Worm (Caenorhabditis elegans): ENCODE measurements around the gene suds-3.

Gene suds-3

ce11 chrV:9978425-9978824 lies 47.6 kb downstream of the suds-3 start (continued):
- no peak for TF ChIP-seq T07F8.4 (tag; optimal IDR thresholded peaks at IDR 0.05)
- no peak for TF ChIP-seq lin-40 (tag; optimal IDR thresholded peaks at IDR 0.05)
- TF ChIP-seq him-1 (tag; optimal IDR thresholded peaks at IDR 0.05): no peak
- peak; percentile 23 for TF ChIP-seq die-1 (tag; optimal IDR thresholded peaks at IDR 0.05)
- TF ChIP-seq athp-1 (tag; optimal IDR thresholded peaks at IDR 0.05): peak; percentile 33
- no peak for TF ChIP-seq lsy-27 (tag; optimal IDR thresholded peaks at IDR 0.05; ENCODE audit: borderline replicate concordance, insufficient read depth)
- no peak for TF ChIP-seq ztf-26 (tag; optimal IDR thresholded peaks at IDR 0.05)
- TF ChIP-seq unc-130 (GFP tag; optimal IDR thresholded peaks at IDR 0.05): no peak
- no peak for TF ChIP-seq mel-28 (tag; optimal IDR thresholded peaks at IDR 0.05; ENCODE audit: borderline replicate concordance)
- no peak for TF ChIP-seq hmg-20 (GFP tag; IDR thresholded peaks at IDR 0.05)
- TF ChIP-seq mcd-1 (GFP tag; IDR thresholded peaks at IDR 0.05): peak; percentile 38; the same call in 1 of the 2 replicates
- TF ChIP-seq pbrm-1 (GFP tag; IDR thresholded peaks at IDR 0.05): peak; percentile 58; the same call in 1 of the 2 replicates
- no peak for TF ChIP-seq nhr-179 (tag; optimal IDR thresholded peaks at IDR 0.05)
- TF ChIP-seq ceh-79 (tag; optimal IDR thresholded peaks at IDR 0.05): no peak
- peak; percentile 20 for TF ChIP-seq tbp1 (GFP tag; optimal IDR thresholded peaks at IDR 0.05)
- no peak for TF ChIP-seq aptf-2 (GFP tag; conservative IDR thresholded peaks at IDR 0.05)
- TF ChIP-seq ets-4 (GFP tag; optimal IDR thresholded peaks at IDR 0.05): no peak
- no peak for TF ChIP-seq unc-62 (GFP tag; optimal IDR thresholded peaks at IDR 0.05)
- TF ChIP-seq snpc-4 (GFP tag; optimal IDR thresholded peaks at IDR 0.05): no peak
- TF ChIP-seq snpc-4 (tag; optimal IDR thresholded peaks at IDR 0.05): peak in 2 of 4 experiments; percentile 24 to 26
- TF ChIP-seq lir-1 (GFP tag; conservative IDR thresholded peaks at IDR 0.05): no peak
- no peak for TF ChIP-seq ama-1 (optimal IDR thresholded peaks at IDR 0.05)
- TF ChIP-seq ama-1 (GFP tag; optimal IDR thresholded peaks at IDR 0.05): no peak
- TF ChIP-seq ccch-3 (GFP tag; optimal IDR thresholded peaks at IDR 0.05): no peak
- no peak for TF ChIP-seq Y67H2A.10 (GFP tag; conservative IDR thresholded peaks at IDR 0.05)
- 0 out of 2 replicates have a peak, but pooled peaks have one; percentile 14 for TF ChIP-seq Y53G8AR.9 (GFP tag; conservative IDR thresholded peaks at IDR 0.05)
- TF ChIP-seq dpl-1 (GFP tag; optimal IDR thresholded peaks at IDR 0.05): no peak
- TF ChIP-seq tbx-9 (tag; optimal IDR thresholded peaks at IDR 0.05; ENCODE audit: borderline replicate concordance): no peak
- 0 out of 2 replicates have a peak, but pooled peaks have one; percentile 11 for TF ChIP-seq attf-6 (GFP tag; IDR thresholded peaks at IDR 0.05)
- no peak for TF ChIP-seq let-526 (GFP tag; IDR thresholded peaks at IDR 0.05)
- TF ChIP-seq mxl-1 (tag; optimal IDR thresholded peaks at IDR 0.05): no peak
- TF ChIP-seq somi-1 (GFP tag; optimal IDR thresholded peaks at IDR 0.05): no peak
- no peak for TF ChIP-seq sea-2 (GFP tag; IDR thresholded peaks at IDR 0.05)
- TF ChIP-seq D2030.7 (GFP tag; IDR thresholded peaks at IDR 0.05): peak; percentile 41
- TF ChIP-seq B0261.1 (tag; optimal IDR thresholded peaks at IDR 0.05): no peak
- no peak for TF ChIP-seq mes-4 (tag; optimal IDR thresholded peaks at IDR 0.05)
- no peak for TF ChIP-seq C06A6.2 (GFP tag; conservative IDR thresholded peaks at IDR 0.05)
- no peak for TF ChIP-seq gei-17 (GFP tag; optimal IDR thresholded peaks at IDR 0.05)
- peak; percentile 39 for TF ChIP-seq ceh-27 (GFP tag; optimal IDR thresholded peaks at IDR 0.05)
- no peak for TF ChIP-seq B0019.2 (GFP tag; conservative IDR thresholded peaks at IDR 0.05)
- TF ChIP-seq ztf-28 (GFP tag; IDR thresholded peaks at IDR 0.05): no peak
- TF ChIP-seq efl-1 (GFP tag; optimal IDR thresholded peaks at IDR 0.05): no peak
- TF ChIP-seq atf-7 (tag; optimal IDR thresholded peaks at IDR 0.05): peak; percentile 28
- TF ChIP-seq B0336.3 (GFP tag; IDR thresholded peaks at IDR 0.05): peak; percentile 84
- no peak for TF ChIP-seq tlf-1 (GFP tag; optimal IDR thresholded peaks at IDR 0.05)
- TF ChIP-seq rpc-1 (optimal IDR thresholded peaks at IDR 0.05): no peak
- no peak for TF ChIP-seq rpc-1 (tag; optimal IDR thresholded peaks at IDR 0.05)
- TF ChIP-seq dox-1 (GFP tag; IDR thresholded peaks at IDR 0.05): no peak
